Fruit fly (Drosophila melanogaster) whole organism, adult: ENCODE data around the gene Nopp140.
A peak's percentile ranks its signal among the peaks of the same experiment; 100 is the strongest.

Source experiments
- CG11617 ChIP-seq: fragments of 200-800 bp; sonication (Bioruptor generic); optimal IDR thresholded peaks from 2 replicates; lab custom pipeline; 2017; ENCODE audit warnings: mild to moderate bottlenecking, missing biosample characterization, missing genetic modification reagents, missing genetic modification characterization
- CG12768 ChIP-seq: fragments of 200-800 bp; sonication (Bioruptor generic); optimal IDR thresholded peaks from 2 replicates; lab custom pipeline; 2017; ENCODE audit warnings: missing biosample characterization, missing genetic modification characterization, mild to moderate bottlenecking, moderate library complexity, missing genetic modification reagents
- CG14711 ChIP-seq: fragments of 200-800 bp; sonication (Bioruptor generic); optimal IDR thresholded peaks from 2 replicates; lab custom pipeline; 2018; ENCODE audit warnings: missing biosample characterization, mild to moderate bottlenecking, missing genetic modification characterization, moderate library complexity
- CG1620 ChIP-seq: fragments of 200-800 bp; sonication (Bioruptor generic); optimal IDR thresholded peaks from 2 replicates; lab custom pipeline; 2016; ENCODE audit warnings: missing biosample characterization, missing genetic modification characterization
- CG33017 ChIP-seq: fragments of 200-800 bp; sonication (Bioruptor generic); optimal IDR thresholded peaks from 2 replicates; lab custom pipeline; 2018; ENCODE audit warnings: missing biosample characterization, mild to moderate bottlenecking, missing genetic modification characterization, moderate library complexity
- CG5204 ChIP-seq: fragments of 200-800 bp; sonication (Bioruptor generic); optimal IDR thresholded peaks from 2 replicates; lab custom pipeline; 2016; ENCODE audit warnings: missing biosample characterization, missing genetic modification characterization
- CG7045 ChIP-seq: fragments of 200-800 bp; sonication (Bioruptor generic); optimal IDR thresholded peaks from 2 replicates; lab custom pipeline; 2017; ENCODE audit warnings: missing biosample characterization, mild to moderate bottlenecking, missing genetic modification characterization
- CG7101 ChIP-seq: fragments of 200-800 bp; sonication (Bioruptor generic); optimal IDR thresholded peaks from 2 replicates; lab custom pipeline; 2018; ENCODE audit warnings: missing biosample characterization, mild to moderate bottlenecking, missing genetic modification characterization, moderate library complexity
- Clk ChIP-seq: fragments of 200-800 bp; sonication (Bioruptor generic); optimal IDR thresholded peaks from 2 replicates; lab custom pipeline; 2017; ENCODE audit warnings: missing biosample characterization, missing genetic modification characterization
- Crg-1 ChIP-seq: fragments of 200-800 bp; sonication (Bioruptor generic); optimal IDR thresholded peaks from 2 replicates; lab custom pipeline; 2016; ENCODE audit warnings: missing biosample characterization, missing genetic modification characterization
- Hr96 ChIP-seq: fragments of 200-800 bp; sonication (Bioruptor generic); optimal IDR thresholded peaks from 2 replicates; lab custom pipeline; 2016; ENCODE audit warnings: missing biosample characterization, missing genetic modification characterization
- Mnt ChIP-seq: fragments of 200-800 bp; sonication (Bioruptor generic); optimal IDR thresholded peaks from 2 replicates; lab custom pipeline; 2016; ENCODE audit warnings: missing biosample characterization, mild to moderate bottlenecking, missing genetic modification characterization
- bab1 ChIP-seq: fragments of 200-800 bp; sonication (Bioruptor generic); optimal IDR thresholded peaks from 3 replicates; lab custom pipeline; 2019; ENCODE audit warnings: missing biosample characterization, mild to moderate bottlenecking, missing genetic modification characterization, moderate library complexity
- cic ChIP-seq: fragments of 200-800 bp; sonication (Bioruptor generic); optimal IDR thresholded peaks from 2 replicates; lab custom pipeline; 2017; ENCODE audit warnings: missing biosample characterization, mild to moderate bottlenecking, missing genetic modification characterization, moderate library complexity
- cnc ChIP-seq, 2 experiments: fragments of >200 bp; optimal IDR thresholded peaks; 2 replicates each; lab custom pipeline; 2017
- kay ChIP-seq: fragments of 200-800 bp; sonication (Bioruptor generic); peaks from one replicate; lab custom pipeline; 2016; ENCODE audit warnings: missing biosample characterization, missing genetic modification characterization, borderline replicate concordance
- ovo ChIP-seq: fragments of 200-800 bp; sonication (Bioruptor generic); optimal IDR thresholded peaks from 2 replicates; lab custom pipeline; 2016; ENCODE audit warnings: missing biosample characterization, missing genetic modification characterization
- pad ChIP-seq: fragments of 200-800 bp; sonication (Bioruptor generic); optimal IDR thresholded peaks from 3 replicates; lab custom pipeline; 2017; ENCODE audit warnings: missing biosample characterization, missing genetic modification characterization, mild to moderate bottlenecking, moderate library complexity, missing genetic modification reagents
- tj ChIP-seq: fragments of 200-800 bp; sonication (Bioruptor generic); optimal IDR thresholded peaks from 3 replicates; lab custom pipeline; 2017; ENCODE audit warnings: missing biosample characterization, mild to moderate bottlenecking, missing genetic modification characterization, moderate library complexity
- toe ChIP-seq: fragments of 200-800 bp; sonication (Bioruptor generic); optimal IDR thresholded peaks from 2 replicates; lab custom pipeline; 2016; ENCODE audit warnings: missing biosample characterization, missing genetic modification characterization

Nopp140 gene

DNA sequence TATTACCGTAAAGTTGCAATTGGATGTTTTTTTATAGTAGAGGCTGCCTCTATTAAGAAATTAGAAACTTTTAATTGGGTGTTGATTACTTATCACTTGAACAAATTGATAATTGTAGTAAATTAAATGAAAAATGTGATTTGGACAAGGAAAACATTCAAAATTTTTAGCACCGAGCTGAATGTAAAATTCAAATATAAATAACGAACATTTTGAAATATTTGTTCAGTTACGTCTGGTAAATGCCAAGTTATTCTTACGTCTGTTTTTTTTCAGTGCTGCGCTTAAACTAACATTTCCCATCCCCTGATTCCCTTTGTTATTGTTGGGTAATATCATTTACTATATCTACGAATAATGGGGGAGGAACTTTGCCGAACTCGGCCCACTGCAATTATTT, 49.5 kb downstream of the Nopp140 start:
- peak; percentile 77 for TF ChIP-seq kay (GFP tag; lab: Kevin White, UChicago)
- no peak for TF ChIP-seq cic (GFP tag; lab: Kevin White, UChicago)

DNA sequence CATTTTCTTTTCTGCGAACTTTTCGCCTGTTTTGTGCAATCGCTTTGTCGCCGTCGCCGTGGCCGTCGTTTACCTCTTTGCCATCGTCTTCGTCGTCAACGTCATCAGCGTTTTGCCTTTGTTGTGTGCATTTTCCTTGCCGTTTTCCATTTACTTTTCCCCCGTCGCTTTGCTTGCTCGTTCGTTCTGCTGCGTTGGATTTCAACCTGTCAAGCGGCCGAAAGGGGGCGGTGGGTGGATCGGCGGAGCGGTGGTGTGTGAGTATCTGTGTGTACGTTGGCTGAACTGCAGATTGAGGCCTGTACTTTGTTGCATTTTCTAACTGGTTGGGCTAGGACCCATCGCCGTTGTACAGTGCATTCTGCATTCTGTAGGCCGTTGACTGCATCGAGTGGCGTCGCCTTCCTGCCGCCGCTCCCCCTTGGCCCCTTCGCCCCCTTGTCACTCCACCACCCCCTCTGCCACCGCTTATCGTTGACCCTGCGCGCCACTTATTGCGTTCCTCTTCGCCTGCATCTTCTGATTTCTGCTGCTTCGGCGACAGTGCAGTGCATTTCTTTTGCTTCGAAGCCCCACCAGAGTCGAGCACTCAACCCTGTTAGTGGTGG, 50.5 kb downstream of the Nopp140 start:
- TF ChIP-seq ovo (GFP tag; lab: Kevin White, UChicago): no peak
- TF ChIP-seq Mnt (GFP tag; lab: Kevin White, UChicago): no peak
- TF ChIP-seq kay (GFP tag; lab: Kevin White, UChicago): no peak
- TF ChIP-seq Hr96: no peak
- no peak for TF ChIP-seq CG5204 (GFP tag; lab: Kevin White, UChicago)
- TF ChIP-seq CG7101: no peak
- TF ChIP-seq cic (GFP tag; lab: Kevin White, UChicago): peak; percentile 0
- no peak for TF ChIP-seq CG7045 (GFP tag; lab: Kevin White, UChicago)
- no peak for TF ChIP-seq CG14711 (tag; lab: Kevin White, UChicago)
- no peak for TF ChIP-seq toe (GFP tag; lab: Kevin White, UChicago)
- peak; percentile 79 for TF ChIP-seq tj (GFP tag; lab: Kevin White, UChicago)

DNA sequence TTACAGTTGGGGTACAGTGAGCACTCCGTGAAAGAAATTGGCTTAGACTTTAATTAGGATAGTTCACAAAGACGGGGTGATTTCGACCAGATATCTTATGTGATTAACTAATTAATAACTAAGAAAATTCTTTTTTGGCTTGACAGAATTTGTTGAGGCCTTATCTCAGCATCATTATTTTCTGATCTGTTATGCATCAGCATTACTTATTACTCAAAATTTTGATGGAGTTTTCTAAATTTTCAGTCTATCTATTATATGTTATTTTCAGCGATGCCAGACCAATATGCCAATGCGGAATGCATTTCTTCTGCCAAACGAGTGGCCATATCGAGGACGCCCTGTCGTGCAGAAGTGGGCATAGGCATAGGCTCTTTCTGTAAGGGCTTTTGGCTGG, 51.0 kb downstream of the Nopp140 start:
- no peak for TF ChIP-seq bab1 (GFP tag; lab: Kevin White, UChicago)
- TF ChIP-seq kay (GFP tag; lab: Kevin White, UChicago): no peak
- no peak for TF ChIP-seq Crg-1 (GFP tag; lab: Kevin White, UChicago)
- no peak for TF ChIP-seq CG7101
- peak; percentile 24 for TF ChIP-seq CG33017 (tag; lab: Kevin White, UChicago)
- TF ChIP-seq CG7045 (GFP tag; lab: Kevin White, UChicago): no peak
- peak; percentile 21 for TF ChIP-seq CG5204 (GFP tag; lab: Kevin White, UChicago)
- peak; percentile 24 for TF ChIP-seq CG11617
- TF ChIP-seq cic (GFP tag; lab: Kevin White, UChicago): no peak
- TF ChIP-seq ovo (GFP tag; lab: Kevin White, UChicago): no peak
- no peak for TF ChIP-seq cnc (optimal IDR thresholded peaks at IDR 0.05; lab: Kevin White, UChicago)
- TF ChIP-seq Clk: no peak
- peak; percentile 6 for TF ChIP-seq toe (GFP tag; lab: Kevin White, UChicago)
- no peak for TF ChIP-seq CG14711 (tag; lab: Kevin White, UChicago)
- TF ChIP-seq CG1620 (GFP tag; lab: Kevin White, UChicago): no peak
- TF ChIP-seq Mnt (GFP tag; lab: Kevin White, UChicago): no peak

DNA sequence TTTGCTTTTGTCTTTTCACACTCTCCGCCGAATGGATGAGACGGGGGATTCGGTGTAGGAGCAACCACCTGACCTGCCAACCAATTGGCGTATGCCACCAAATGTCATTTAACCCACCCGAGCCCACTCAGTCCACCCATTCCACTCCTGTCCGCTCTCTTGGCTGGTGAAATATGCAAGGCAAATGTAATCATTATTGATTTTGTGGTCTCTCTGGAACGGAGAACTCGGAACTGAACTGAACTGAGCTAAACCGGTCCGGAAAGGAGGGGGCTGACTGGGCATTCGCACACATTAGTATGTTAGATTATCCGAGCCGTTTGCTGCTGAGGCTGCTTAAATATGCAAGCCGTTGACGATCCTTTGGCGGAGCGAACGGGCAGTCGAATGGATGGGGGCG, 51.5 kb downstream of the Nopp140 start:
- TF ChIP-seq kay (GFP tag; lab: Kevin White, UChicago): no peak
- TF ChIP-seq CG7101: no peak
- TF ChIP-seq Mnt (GFP tag; lab: Kevin White, UChicago): no peak
- TF ChIP-seq CG33017 (tag; lab: Kevin White, UChicago): no peak
- TF ChIP-seq toe (GFP tag; lab: Kevin White, UChicago): no peak
- TF ChIP-seq ovo (GFP tag; lab: Kevin White, UChicago): no peak
- TF ChIP-seq Crg-1 (GFP tag; lab: Kevin White, UChicago): no peak
- TF ChIP-seq Hr96: no peak
- TF ChIP-seq CG1620 (GFP tag; lab: Kevin White, UChicago): no peak
- no peak for TF ChIP-seq CG11617
- no peak for TF ChIP-seq CG14711 (tag; lab: Kevin White, UChicago)
- TF ChIP-seq tj (GFP tag; lab: Kevin White, UChicago): no peak
- TF ChIP-seq CG12768 (GFP tag; lab: Kevin White, UChicago): no peak
- TF ChIP-seq CG5204 (GFP tag; lab: Kevin White, UChicago): no peak
- TF ChIP-seq pad (GFP tag; lab: Kevin White, UChicago): no peak
- TF ChIP-seq cnc (optimal IDR thresholded peaks at IDR 0.05; lab: Kevin White, UChicago): no peak
- no peak for TF ChIP-seq bab1 (GFP tag; lab: Kevin White, UChicago)
- no peak for TF ChIP-seq cic (GFP tag; lab: Kevin White, UChicago)
- no peak for TF ChIP-seq CG7045 (GFP tag; lab: Kevin White, UChicago)
